Worm (Caenorhabditis elegans) whole organism, young adult: ENCODE measurements around the gene efl-1.

ENCODE experiments used
- D2030.7 ChIP-seq: fragments of 200-800 bp; sonication (Bioruptor generic); IDR thresholded peaks from 2 replicates; pipeline ENCODE4 v1.3.6; 2022; ENCODE audit warnings: missing genetic modification reagents, missing genetic modification characterization, missing compliant biosample characterization
- F39B2.1 ChIP-seq: fragments of 200-800 bp; sonication (Bioruptor generic); IDR thresholded peaks from 2 replicates; pipeline ENCODE4 v1.3.6; 2022; ENCODE audit warnings: missing genetic modification reagents, missing genetic modification characterization, missing compliant biosample characterization
- Y56A3A.18 ChIP-seq: fragments of 200-800 bp; sonication (Bioruptor generic); IDR thresholded peaks from 2 replicates; pipeline ENCODE4 v1.3.6; 2022; ENCODE audit warnings: missing genetic modification reagents, missing genetic modification characterization, missing compliant biosample characterization
- Y79H2A.3 ChIP-seq: fragments of 200-800 bp; sonication (Bioruptor generic); conservative IDR thresholded peaks from 2 replicates; pipeline ENCODE4 v1.3.6; 2022; ENCODE audit warnings: missing genetic modification reagents, missing genetic modification characterization, missing compliant biosample characterization
- ZK185.1 ChIP-seq: sonication (generic microtip); optimal IDR thresholded peaks from 2 replicates; lab custom pipeline; 2016; ENCODE audit warnings: mild to moderate bottlenecking, missing genetic modification characterization, missing compliant biosample characterization; ENCODE audit not compliant: poor library complexity, severe bottlenecking
- ama-1 ChIP-seq, 3 experiments: fragments of 150-350 bp in 1 of 3; sonication (generic microtip) in 2 of 3; optimal IDR thresholded peaks; 2 replicates each; lab custom pipeline; 2014 to 2018; ENCODE audit warnings: missing biosample characterization in 2 of 3, missing genetic modification characterization in 2 of 3, missing genetic modification reagents in 2 of 3
- attf-3 ChIP-seq: fragments of 200-800 bp; sonication (Bioruptor generic); conservative IDR thresholded peaks from 2 replicates; pipeline ENCODE4 v1.3.6; 2022; ENCODE audit warnings: missing genetic modification reagents, missing genetic modification characterization, missing compliant biosample characterization
- attf-5 ChIP-seq: fragments of 200-800 bp; sonication (Bioruptor generic); optimal IDR thresholded peaks from 2 replicates; lab custom pipeline; 2018; ENCODE audit warnings: mild to moderate bottlenecking, missing genetic modification characterization, missing compliant biosample characterization
- bed-2 ChIP-seq: fragments of 200-800 bp; sonication (Bioruptor generic); IDR thresholded peaks from 2 replicates; pipeline ENCODE4 v1.3.6; 2022; ENCODE audit warnings: missing genetic modification reagents, missing genetic modification characterization, missing compliant biosample characterization
- cebp-1 ChIP-seq, 2 experiments: fragments of 200-800 bp in 1 of 2; sonication (Bioruptor generic) in 1 of 2; sonication (generic microtip) in 1 of 2; IDR thresholded peaks in 1 of 2; optimal IDR thresholded peaks in 1 of 2; 2 replicates each; pipeline versions ENCODE4 v1.3.6 to Lab custom; 2017 to 2022; ENCODE audit warnings: missing compliant biosample characterization in 2 of 2, missing genetic modification characterization in 2 of 2, mild to moderate bottlenecking in 1 of 2, missing genetic modification reagents in 1 of 2, moderate library complexity in 1 of 2
- ceh-40 ChIP-seq: fragments of 200-800 bp; sonication (Bioruptor generic); IDR thresholded peaks from 2 replicates; pipeline ENCODE4 v1.3.6; 2022; ENCODE audit warnings: missing genetic modification characterization, missing compliant biosample characterization
- ceh-58 ChIP-seq: fragments of 200-800 bp; sonication (Bioruptor generic); IDR thresholded peaks from 2 replicates; pipeline ENCODE4 v1.3.6; 2022; ENCODE audit warnings: missing genetic modification characterization, missing compliant biosample characterization
- ceh-79 ChIP-seq: sonication (generic microtip); optimal IDR thresholded peaks from 2 replicates; lab custom pipeline; 2017; ENCODE audit warnings: mild to moderate bottlenecking, missing genetic modification characterization, missing compliant biosample characterization
- ceh-91 ChIP-seq: fragments of 200-800 bp; sonication (Bioruptor generic); IDR thresholded peaks from 2 replicates; pipeline ENCODE4 v1.3.6; 2022; ENCODE audit warnings: missing genetic modification reagents, missing genetic modification characterization, missing compliant biosample characterization
- dox-1 ChIP-seq: fragments of 200-800 bp; sonication (Bioruptor generic); IDR thresholded peaks from 2 replicates; pipeline ENCODE4 v1.3.6; 2022; ENCODE audit warnings: missing genetic modification reagents, missing genetic modification characterization, missing compliant biosample characterization
- efl-1 ChIP-seq: fragments of 150-350 bp; optimal IDR thresholded peaks from 2 replicates; lab custom pipeline; 2014; ENCODE audit warnings: missing biosample characterization, missing genetic modification reagents, missing genetic modification characterization
- him-1 ChIP-seq: sonication (generic microtip); optimal IDR thresholded peaks from 2 replicates; lab custom pipeline; 2016; ENCODE audit warnings: missing genotype, missing genetic modification reagents, missing genetic modification characterization, missing compliant biosample characterization
- lag-1 ChIP-seq: fragments of 200-800 bp; sonication (Bioruptor generic); IDR thresholded peaks from 2 replicates; pipeline ENCODE4 v1.3.6; 2022; ENCODE audit warnings: missing genetic modification reagents, missing genetic modification characterization, missing compliant biosample characterization
- lin-40 ChIP-seq: sonication (generic microtip); optimal IDR thresholded peaks from 2 replicates; lab custom pipeline; 2016; ENCODE audit warnings: missing genetic modification characterization, mild to moderate bottlenecking, missing compliant biosample characterization, missing genotype, missing genetic modification reagents
- mxl-1 ChIP-seq: sonication (generic microtip); optimal IDR thresholded peaks from 2 replicates; lab custom pipeline; 2016; ENCODE audit warnings: missing genetic modification characterization, missing compliant biosample characterization
- nfyb-1 ChIP-seq: fragments of 200-800 bp; sonication (Bioruptor generic); IDR thresholded peaks from 2 replicates; pipeline ENCODE4 v1.3.6; 2022; ENCODE audit warnings: missing genetic modification reagents, missing genetic modification characterization, missing compliant biosample characterization
- nhr-120 ChIP-seq: fragments of 200-800 bp; sonication (Bioruptor generic); IDR thresholded peaks from 2 replicates; pipeline ENCODE4 v1.3.6; 2022; ENCODE audit warnings: missing genetic modification characterization, missing compliant biosample characterization
- rcor-1 ChIP-seq: fragments of 200-800 bp; sonication (Bioruptor generic); IDR thresholded peaks from 2 replicates; pipeline ENCODE4 v1.3.6; 2022; ENCODE audit warnings: missing genetic modification reagents, missing genetic modification characterization, missing compliant biosample characterization
- snpc-3.4 ChIP-seq: sonication (generic microtip); optimal IDR thresholded peaks from 2 replicates; lab custom pipeline; 2017; ENCODE audit warnings: missing genetic modification characterization, mild to moderate bottlenecking, missing compliant biosample characterization, antibody characterized with exemption, moderate library complexity, missing genotype, missing genetic modification reagents
- snpc-4 ChIP-seq, 5 experiments: fragments of 150-350 bp in 1 of 5; sonication (generic microtip) in 4 of 5; optimal IDR thresholded peaks; 2 replicates each; lab custom pipeline; 2014 to 2018; ENCODE audit warnings: missing genetic modification characterization in 5 of 5, missing biosample characterization in 3 of 5, antibody characterized with exemption in 2 of 5, mild to moderate bottlenecking in 2 of 5, missing compliant biosample characterization in 2 of 5, missing genotype in 2 of 5, moderate library complexity in 2 of 5, missing genetic modification reagents in 1 of 5
- sptf-2 ChIP-seq: fragments of 200-800 bp; sonication (Bioruptor generic); optimal IDR thresholded peaks from 2 replicates; lab custom pipeline; 2018; ENCODE audit warnings: mild to moderate bottlenecking, missing genetic modification characterization, missing compliant biosample characterization
- xnd-1 ChIP-seq: sonication (generic microtip); optimal IDR thresholded peaks from 2 replicates; lab custom pipeline; 2016; ENCODE audit warnings: missing genotype, missing genetic modification reagents, missing genetic modification characterization, missing compliant biosample characterization
- zfh-2 ChIP-seq: fragments of 200-800 bp; sonication (Bioruptor generic); conservative IDR thresholded peaks from 2 replicates; pipeline ENCODE4 v1.3.6; 2022; ENCODE audit warnings: missing genetic modification reagents, missing genetic modification characterization, missing compliant biosample characterization
- ztf-26 ChIP-seq: sonication (generic microtip); optimal IDR thresholded peaks from 2 replicates; lab custom pipeline; 2017; ENCODE audit warnings: missing genetic modification characterization, missing compliant biosample characterization
- ztf-3 ChIP-seq: fragments of 200-800 bp; sonication (Bioruptor generic); optimal IDR thresholded peaks from 2 replicates; lab custom pipeline; 2018; ENCODE audit warnings: mild to moderate bottlenecking, missing genetic modification characterization, missing compliant biosample characterization
- ztf-6 ChIP-seq: fragments of 200-800 bp; sonication (Bioruptor generic); IDR thresholded peaks from 2 replicates; pipeline ENCODE4 v1.3.6; 2022; ENCODE audit warnings: missing genetic modification reagents, missing genetic modification characterization, missing compliant biosample characterization

The efl-1 gene

ce11 chrV:16987035-16987434 lies 21.6 kb upstream of the efl-1 start, which contains the start of gene Y102A5C.40 (continued):
- TF ChIP-seq nfyb-1 (no peak), lin-40 (tag; lab: Kevin White, UChicago) (no peak), ztf-3 (GFP tag; lab: Kevin White, UChicago) (no peak)

- TF ChIP-seq D2030.7: no peak
- TF ChIP-seq bed-2 (GFP tag; lab: Robert Waterston, UW): no peak
- no peak for TF ChIP-seq sptf-2 (GFP tag; lab: Kevin White, UChicago)
- no peak for TF ChIP-seq efl-1
These were observed 14.9 kb upstream of the efl-1 start, which contains the start of gene srz-54 for ce11 chrV:16980368-16980767. srz-54 (plus strand) TSS chrV:16980668.

ce11 chrV:16974919-16975318 lies 9.4 kb upstream of the efl-1 start, which contains the start of gene srx-54:
srx-54 (plus strand) TSS chrV:16975219.
- no peak for TF ChIP-seq mxl-1 (tag; lab: Kevin White, UChicago)
- TF ChIP-seq ZK185.1 (tag; lab: Kevin White, UChicago): no peak
- no peak for TF ChIP-seq him-1 (tag; lab: Kevin White, UChicago)
- no peak for TF ChIP-seq nhr-120
- TF ChIP-seq lag-1: no peak
- no peak for TF ChIP-seq snpc-3.4
- TF ChIP-seq lin-40 (tag; lab: Kevin White, UChicago): no peak
- no peak for TF ChIP-seq zfh-2

- TF ChIP-seq dox-1 (GFP tag; lab: Robert Waterston, UW) (no peak), attf-3 (GFP tag; lab: Robert Waterston, UW) (no peak), mxl-1 (tag; lab: Kevin White, UChicago) (no peak), ztf-26 (tag; lab: Kevin White, UChicago) (no peak), ceh-79 (no peak)
These were observed 7.9 kb upstream of the efl-1 start for ce11 chrV:16973338-16973737.

- TF ChIP-seq ceh-91 (GFP tag; lab: Robert Waterston, UW) (no peak), ceh-79 (no peak), ztf-6 (no peak), ceh-40 (GFP tag; lab: Robert Waterston, UW) (no peak), ama-1 (optimal IDR thresholded peaks at IDR 0.05; lab: Kevin White, UChicago) (no peak), ama-1 (GFP tag; optimal IDR thresholded peaks at IDR 0.05; lab: Kevin White, UChicago) (no peak), F39B2.1 (no peak), zfh-2 (no peak), Y79H2A.3 (GFP tag; lab: Robert Waterston, UW) (no peak), xnd-1 (tag; lab: Kevin White, UChicago) (no peak), ceh-58 (GFP tag; lab: Robert Waterston, UW) (no peak), rcor-1 (GFP tag; lab: Robert Waterston, UW) (no peak), snpc-3.4 (no peak), nhr-120 (no peak)
These were observed 6.7 kb upstream of the efl-1 start, which contains the start of gene srh-119 for ce11 chrV:16972134-16972533. srh-119 (plus strand) TSS chrV:16972434.

- TF ChIP-seq Y56A3A.18 (GFP tag; lab: Robert Waterston, UW) (no peak), cebp-1 (GFP tag; IDR thresholded peaks at IDR 0.05; lab: Robert Waterston, UW) (peak; percentile 52; the same call in 1 of the 2 replicates), cebp-1 (tag; optimal IDR thresholded peaks at IDR 0.05; lab: Kevin White, UChicago) (no peak), snpc-4 (GFP tag; optimal IDR thresholded peaks at IDR 0.05; lab: Kevin White, UChicago) (no peak), snpc-4 (tag; optimal IDR thresholded peaks at IDR 0.05; lab: Kevin White, UChicago) (peak in 1 of 4 experiments; percentile 27), rcor-1 (GFP tag; lab: Robert Waterston, UW) (no peak), attf-5 (GFP tag; lab: Kevin White, UChicago) (peak; percentile 67)
These were observed 1.2 kb upstream of the efl-1 start, which contains the start of gene fbxa-90 for ce11 chrV:16966636-16967035. fbxa-90 (plus strand) TSS chrV:16966814.
